Worm (Caenorhabditis elegans): Measurements from ENCODE around the gene C08F8.6.

ce11 chrIV:11162451-11162850 lies 2.3 kb downstream of the C08F8.6 start, which contains the start of gene fbxb-9:
- TF ChIP-seq drap-1 (GFP tag; optimal IDR thresholded peaks at IDR 0.05), result no peak
- TF ChIP-seq nhr-237 (tag; optimal IDR thresholded peaks at IDR 0.05), result no peak
- TF ChIP-seq M03D4.4 (tag; optimal IDR thresholded peaks at IDR 0.05), result no peak
- TF ChIP-seq ceh-43 (GFP tag; optimal IDR thresholded peaks at IDR 0.05), result no peak
- TF ChIP-seq lin-13 (tag; optimal IDR thresholded peaks at IDR 0.05), result no peak
- no peak for TF ChIP-seq ces-1 (GFP tag; optimal IDR thresholded peaks at IDR 0.05)
- no peak for TF ChIP-seq unc-62 (GFP tag; optimal IDR thresholded peaks at IDR 0.05)
- TF ChIP-seq ztf-11 (tag; optimal IDR thresholded peaks at IDR 0.05), result no peak
- TF ChIP-seq snpc-4 (tag; optimal IDR thresholded peaks at IDR 0.05), result no peak
- TF ChIP-seq nhr-76 (tag; optimal IDR thresholded peaks at IDR 0.05), result no peak
- TF ChIP-seq nhr-28 (tag; optimal IDR thresholded peaks at IDR 0.05), result no peak
- TF ChIP-seq mab-5 (tag; optimal IDR thresholded peaks at IDR 0.05), result no peak
